Worm (Caenorhabditis elegans): ENCODE results near the gene dhhc-9.

DNA sequence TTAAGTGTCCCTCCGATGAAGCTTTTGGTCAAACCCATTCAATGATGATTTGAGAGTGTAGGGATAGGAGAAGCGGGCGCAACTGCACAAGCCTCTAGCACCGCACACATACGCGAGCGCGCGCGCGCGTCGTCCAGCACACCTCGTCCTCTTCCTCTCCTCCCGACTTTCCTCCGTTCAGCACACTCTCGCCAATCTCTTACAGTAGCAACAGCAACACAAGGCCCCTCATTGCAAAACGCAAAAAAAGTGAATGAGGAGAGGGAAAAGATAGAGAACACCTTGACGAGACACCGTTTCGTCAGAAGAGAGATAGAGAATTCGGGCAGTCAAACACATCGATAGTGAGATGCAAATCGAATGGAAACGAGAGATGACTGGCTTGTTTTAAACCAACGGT, 30.6 kb upstream of the dhhc-9 start:
- TF ChIP-seq pha-4 (tag; optimal IDR thresholded peaks at IDR 0.05) (peak; percentile 49), nhr-237 (tag; optimal IDR thresholded peaks at IDR 0.05) (no peak), snpc-4 (tag; optimal IDR thresholded peaks at IDR 0.05) (no peak), unc-62 (GFP tag; optimal IDR thresholded peaks at IDR 0.05) (peak; percentile 58), mab-5 (tag; optimal IDR thresholded peaks at IDR 0.05) (no peak)
